Worm (Caenorhabditis elegans) whole organism, early embryonic: ENCODE data around the gene C14B1.12.

Experiments
- B0310.2 ChIP-seq: sonication (generic microtip); optimal IDR thresholded peaks from 2 replicates; lab custom pipeline; 2016; ENCODE audit warnings: mild to moderate bottlenecking, missing genetic modification characterization, missing compliant biosample characterization
- F13C5.2 ChIP-seq: sonication (generic microtip); optimal IDR thresholded peaks from 2 replicates; lab custom pipeline; 2017; ENCODE audit warnings: mild to moderate bottlenecking, missing genetic modification characterization, inconsistent platforms, missing compliant biosample characterization
- aly-1 ChIP-seq: sonication (generic microtip); optimal IDR thresholded peaks from 2 replicates; lab custom pipeline; 2016; ENCODE audit warnings: missing genetic modification characterization, missing compliant biosample characterization
- ama-1 ChIP-seq: fragments of 150-350 bp; optimal IDR thresholded peaks from 2 replicates; lab custom pipeline; 2014
- ceh-13 ChIP-seq: fragments of 200-800 bp; sonication (Bioruptor generic); optimal IDR thresholded peaks from 2 replicates; lab custom pipeline; 2018; ENCODE audit warnings: mild to moderate bottlenecking, missing genetic modification characterization, missing compliant biosample characterization
- ceh-36 ChIP-seq: sonication (generic microtip); optimal IDR thresholded peaks from 2 replicates; lab custom pipeline; 2016; ENCODE audit warnings: missing genetic modification characterization, inconsistent platforms, missing compliant biosample characterization
- flt-1 ChIP-seq: fragments of 200-800 bp; sonication (Bioruptor generic); IDR thresholded peaks from 2 replicates; pipeline ENCODE4 v1.3.6; 2022; ENCODE audit warnings: missing genetic modification characterization, missing compliant biosample characterization
- hmbx-1 ChIP-seq: sonication (generic microtip); optimal IDR thresholded peaks from 2 replicates; lab custom pipeline; 2016; ENCODE audit warnings: mild to moderate bottlenecking, missing genetic modification characterization, missing compliant biosample characterization
- hmg-4 ChIP-seq: fragments of 200-800 bp; sonication (Bioruptor generic); optimal IDR thresholded peaks from 2 replicates; lab custom pipeline; 2018; ENCODE audit warnings: mild to moderate bottlenecking, missing genetic modification characterization, missing compliant biosample characterization
- pes-1 ChIP-seq: fragments of 200-800 bp; sonication (Bioruptor generic); IDR thresholded peaks from 2 replicates; pipeline ENCODE4 v1.3.6; 2022; ENCODE audit warnings: missing genetic modification reagents, missing genetic modification characterization, missing compliant biosample characterization
- sea-1 ChIP-seq: fragments of 200-800 bp; sonication (Bioruptor generic); conservative IDR thresholded peaks from 2 replicates; pipeline ENCODE4 v1.3.6; 2022; ENCODE audit warnings: missing genetic modification characterization, missing compliant biosample characterization
- tbx-11 ChIP-seq: fragments of 200-800 bp; sonication (Bioruptor generic); IDR thresholded peaks from 2 replicates; pipeline ENCODE4 v1.3.6; 2022; ENCODE audit warnings: missing genetic modification characterization, missing compliant biosample characterization
- tra-4 ChIP-seq: sonication (generic microtip); optimal IDR thresholded peaks from 2 replicates; lab custom pipeline; 2017; ENCODE audit warnings: missing genetic modification characterization, missing compliant biosample characterization

DNA sequence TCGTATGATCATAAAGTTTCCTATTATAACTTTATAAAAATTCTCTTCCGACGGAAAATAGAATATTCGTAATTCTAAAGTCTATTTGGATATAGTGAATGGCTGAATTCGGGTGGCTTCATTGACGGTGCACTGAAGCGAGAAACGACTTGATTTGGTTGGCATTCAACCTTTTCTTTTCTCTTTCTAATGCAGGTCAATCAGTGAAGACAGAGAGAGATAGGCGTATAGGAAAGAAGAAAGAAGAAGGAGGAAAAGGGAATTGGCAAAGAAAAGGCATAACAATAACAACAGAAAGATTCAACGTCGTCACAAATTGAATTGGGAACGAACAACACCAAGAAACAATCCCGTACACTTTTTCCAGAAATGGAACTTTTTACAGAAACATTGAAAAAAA is 49.3 kb downstream of the C14B1.12 start:
- TF ChIP-seq flt-1 (GFP tag; lab: Robert Waterston, UW) (no peak), sea-1 (GFP tag; lab: Robert Waterston, UW) (no peak), ama-1 (lab: Kevin White, UChicago) (no peak), tbx-11 (GFP tag; lab: Robert Waterston, UW) (no peak), hmbx-1 (tag; lab: Kevin White, UChicago) (no peak), ceh-36 (tag; lab: Kevin White, UChicago) (no peak), aly-1 (no peak), ceh-13 (no peak), pes-1 (no peak), tra-4 (tag; lab: Kevin White, UChicago) (no peak), B0310.2 (tag; lab: Kevin White, UChicago) (no peak), F13C5.2 (tag; lab: Kevin White, UChicago) (no peak), hmg-4 (no peak)
